Worm (Caenorhabditis elegans) whole organism, young adult: ENCODE data around the gene F58E6.4.

Experiments used
- C06A6.2 ChIP-seq: fragments of 200-800 bp; sonication (Bioruptor generic); conservative IDR thresholded peaks from 2 replicates; pipeline ENCODE4 v1.3.6; 2022; ENCODE audit warnings: missing genetic modification characterization, missing compliant biosample characterization
- F10E7.11 ChIP-seq: sonication (generic microtip); optimal IDR thresholded peaks from 2 replicates; lab custom pipeline; 2017; ENCODE audit warnings: mild to moderate bottlenecking, missing genetic modification characterization, moderate library complexity, missing compliant biosample characterization
- F23B12.7 ChIP-seq: sonication (generic microtip); optimal IDR thresholded peaks from 2 replicates; lab custom pipeline; 2017; ENCODE audit warnings: missing genetic modification characterization, mild to moderate bottlenecking, missing compliant biosample characterization, antibody characterized with exemption, moderate library complexity; ENCODE audit not compliant: insufficient read depth
- F39B2.1 ChIP-seq: fragments of 200-800 bp; sonication (Bioruptor generic); IDR thresholded peaks from 2 replicates; pipeline ENCODE4 v1.3.6; 2022; ENCODE audit warnings: missing genetic modification reagents, missing genetic modification characterization, missing compliant biosample characterization
- F57A8.1 ChIP-seq: fragments of 200-800 bp; sonication (Bioruptor generic); optimal IDR thresholded peaks from 2 replicates; lab custom pipeline; 2018; ENCODE audit warnings: mild to moderate bottlenecking, missing genetic modification characterization, moderate library complexity, missing compliant biosample characterization
- T26A5.8 ChIP-seq: sonication (generic microtip); optimal IDR thresholded peaks from 2 replicates; lab custom pipeline; 2016; ENCODE audit warnings: missing genetic modification characterization, missing compliant biosample characterization
- Y56A3A.18 ChIP-seq: fragments of 200-800 bp; sonication (Bioruptor generic); IDR thresholded peaks from 2 replicates; pipeline ENCODE4 v1.3.6; 2022; ENCODE audit warnings: missing genetic modification reagents, missing genetic modification characterization, missing compliant biosample characterization
- Y67H2A.10 ChIP-seq: fragments of 200-800 bp; sonication (Bioruptor generic); conservative IDR thresholded peaks from 2 replicates; pipeline ENCODE4 v1.3.6; 2022; ENCODE audit warnings: missing genetic modification reagents, missing genetic modification characterization, missing compliant biosample characterization
- aptf-2 ChIP-seq: fragments of 200-800 bp; sonication (Bioruptor generic); conservative IDR thresholded peaks from 2 replicates; pipeline ENCODE4 v1.3.6; 2022; ENCODE audit warnings: missing genetic modification reagents, missing genetic modification characterization, missing compliant biosample characterization
- cebp-1 ChIP-seq, 2 experiments: fragments of 200-800 bp in 1 of 2; sonication (Bioruptor generic) in 1 of 2; sonication (generic microtip) in 1 of 2; IDR thresholded peaks in 1 of 2; optimal IDR thresholded peaks in 1 of 2; 2 replicates each; pipeline versions ENCODE4 v1.3.6 to Lab custom; 2017 to 2022; ENCODE audit warnings: missing compliant biosample characterization in 2 of 2, missing genetic modification characterization in 2 of 2, mild to moderate bottlenecking in 1 of 2, missing genetic modification reagents in 1 of 2, moderate library complexity in 1 of 2
- cebp-2 ChIP-seq: fragments of 200-800 bp; sonication (Bioruptor generic); IDR thresholded peaks from 2 replicates; pipeline ENCODE4 v1.3.6; 2022; ENCODE audit warnings: missing genetic modification characterization, missing compliant biosample characterization
- ceh-58 ChIP-seq: fragments of 200-800 bp; sonication (Bioruptor generic); IDR thresholded peaks from 2 replicates; pipeline ENCODE4 v1.3.6; 2022; ENCODE audit warnings: missing genetic modification characterization, missing compliant biosample characterization
- chd-7 ChIP-seq: sonication (generic microtip); optimal IDR thresholded peaks from 2 replicates; lab custom pipeline; 2016; ENCODE audit warnings: mild to moderate bottlenecking, missing genetic modification characterization, moderate library complexity, missing compliant biosample characterization
- dpff-1 ChIP-seq: sonication (generic microtip); optimal IDR thresholded peaks from 2 replicates; lab custom pipeline; 2017; ENCODE audit warnings: mild to moderate bottlenecking, missing genetic modification characterization, missing compliant biosample characterization
- efl-1 ChIP-seq: fragments of 150-350 bp; optimal IDR thresholded peaks from 2 replicates; lab custom pipeline; 2014; ENCODE audit warnings: missing biosample characterization, missing genetic modification reagents, missing genetic modification characterization
- gei-17 ChIP-seq: fragments of 200-800 bp; sonication (Bioruptor generic); optimal IDR thresholded peaks from 2 replicates; lab custom pipeline; 2018; ENCODE audit warnings: mild to moderate bottlenecking, missing genetic modification characterization, missing compliant biosample characterization
- hmg-1.2 ChIP-seq: fragments of 200-800 bp; sonication (Bioruptor generic); IDR thresholded peaks from 2 replicates; pipeline ENCODE4 v1.3.6; 2022; ENCODE audit warnings: missing genetic modification reagents, missing genetic modification characterization, missing compliant biosample characterization
- let-526 ChIP-seq: fragments of 200-800 bp; sonication (Bioruptor generic); IDR thresholded peaks from 2 replicates; pipeline ENCODE4 v1.3.6; 2022; ENCODE audit warnings: missing genetic modification reagents, missing genetic modification characterization, missing compliant biosample characterization
- lin-35 ChIP-seq, 3 experiments: fragments of 150-350 bp in 2 of 3; sonication (generic microtip) in 1 of 3; optimal IDR thresholded peaks; 2 replicates each; lab custom pipeline; 2014 to 2018; ENCODE audit warnings: missing biosample characterization in 3 of 3, missing genetic modification characterization in 3 of 3, missing genetic modification reagents in 3 of 3
- madf-6 ChIP-seq: fragments of 200-800 bp; sonication (Bioruptor generic); IDR thresholded peaks from 2 replicates; pipeline ENCODE4 v1.3.6; 2022; ENCODE audit warnings: missing genetic modification reagents, missing genetic modification characterization, missing compliant biosample characterization
- mcd-1 ChIP-seq: fragments of 200-800 bp; sonication (Bioruptor generic); IDR thresholded peaks from 2 replicates; pipeline ENCODE4 v1.3.6; 2022; ENCODE audit warnings: missing genetic modification reagents, missing genetic modification characterization, missing compliant biosample characterization
- nhr-179 ChIP-seq: sonication (generic microtip); optimal IDR thresholded peaks from 2 replicates; lab custom pipeline; 2016; ENCODE audit warnings: mild to moderate bottlenecking, missing genetic modification characterization, missing compliant biosample characterization
- repo-1 ChIP-seq: sonication (generic microtip); optimal IDR thresholded peaks from 2 replicates; lab custom pipeline; 2017; ENCODE audit warnings: mild to moderate bottlenecking, missing genetic modification characterization, missing compliant biosample characterization
- rpc-1 ChIP-seq, 2 experiments: fragments of 150-350 bp in 1 of 2; sonication (generic microtip) in 1 of 2; optimal IDR thresholded peaks; 2 replicates each; lab custom pipeline; 2014 to 2018; ENCODE audit warnings: missing biosample characterization in 1 of 2, missing genetic modification characterization in 1 of 2, missing genetic modification reagents in 1 of 2, missing genotype in 1 of 2
- snpc-3.4 ChIP-seq: sonication (generic microtip); optimal IDR thresholded peaks from 2 replicates; lab custom pipeline; 2017; ENCODE audit warnings: missing genetic modification characterization, mild to moderate bottlenecking, missing compliant biosample characterization, antibody characterized with exemption, moderate library complexity, missing genotype, missing genetic modification reagents
- somi-1 ChIP-seq: fragments of 200-800 bp; sonication (Bioruptor generic); optimal IDR thresholded peaks from 2 replicates; lab custom pipeline; 2018; ENCODE audit warnings: mild to moderate bottlenecking, missing genetic modification characterization, missing compliant biosample characterization
- zim-3 ChIP-seq: sonication (generic microtip); optimal IDR thresholded peaks from 2 replicates; lab custom pipeline; 2017; ENCODE audit warnings: mild to moderate bottlenecking, missing genetic modification characterization, moderate library complexity, missing compliant biosample characterization
- ztf-6 ChIP-seq: fragments of 200-800 bp; sonication (Bioruptor generic); IDR thresholded peaks from 2 replicates; pipeline ENCODE4 v1.3.6; 2022; ENCODE audit warnings: missing genetic modification reagents, missing genetic modification characterization, missing compliant biosample characterization

Gene F58E6.4

DNA sequence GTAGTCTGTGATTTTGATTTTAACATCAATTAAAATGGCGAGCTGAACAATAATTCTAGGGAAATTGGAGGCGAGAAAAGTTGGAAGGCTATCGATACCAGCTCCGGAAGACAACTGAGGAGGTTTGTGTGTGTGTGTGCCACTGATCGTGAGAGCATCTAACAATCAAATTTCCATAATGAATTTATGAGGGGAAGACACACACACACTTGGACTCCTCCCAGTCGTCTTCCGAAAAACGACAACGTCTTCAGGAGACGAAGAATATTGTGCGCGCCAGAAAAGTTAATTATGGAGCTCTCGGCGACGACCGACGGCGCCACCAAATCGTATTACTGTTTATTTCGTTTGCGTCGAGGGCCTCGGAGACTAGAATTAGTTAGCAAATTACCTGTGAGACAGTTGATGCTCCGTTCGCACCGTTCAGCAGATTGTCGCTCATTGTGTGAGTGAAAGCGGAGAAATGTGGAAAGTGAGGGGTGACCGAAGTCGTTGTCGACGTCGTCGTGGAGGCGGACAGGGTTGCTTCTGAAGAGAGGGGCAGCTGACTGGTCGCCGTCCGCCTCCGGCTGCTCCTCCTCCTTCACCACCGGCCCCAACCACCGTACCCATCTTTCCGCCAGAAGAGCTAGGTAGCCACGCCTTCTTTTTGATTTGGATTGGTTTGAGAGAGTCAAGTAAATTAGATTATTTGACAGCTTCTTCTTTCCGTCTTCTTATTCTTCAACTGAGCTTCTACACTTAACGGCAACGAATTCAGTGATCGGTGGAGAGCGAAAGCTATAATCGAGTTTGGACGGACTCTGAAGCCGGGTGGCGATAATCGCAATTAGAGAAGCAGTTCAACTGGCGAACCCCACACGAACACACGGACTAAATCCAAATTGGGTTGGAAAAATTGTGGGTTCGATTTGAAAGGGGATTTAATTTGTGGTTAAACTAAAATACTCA is 18.9 kb upstream of the F58E6.4 start, which contains the start of gene unc-42 (continued):
- TF ChIP-seq cebp-1 (GFP tag; IDR thresholded peaks at IDR 0.05; lab: Robert Waterston, UW) (no peak), cebp-1 (tag; optimal IDR thresholded peaks at IDR 0.05; lab: Kevin White, UChicago) (no peak), dpff-1 (tag; lab: Kevin White, UChicago) (no peak)

DNA sequence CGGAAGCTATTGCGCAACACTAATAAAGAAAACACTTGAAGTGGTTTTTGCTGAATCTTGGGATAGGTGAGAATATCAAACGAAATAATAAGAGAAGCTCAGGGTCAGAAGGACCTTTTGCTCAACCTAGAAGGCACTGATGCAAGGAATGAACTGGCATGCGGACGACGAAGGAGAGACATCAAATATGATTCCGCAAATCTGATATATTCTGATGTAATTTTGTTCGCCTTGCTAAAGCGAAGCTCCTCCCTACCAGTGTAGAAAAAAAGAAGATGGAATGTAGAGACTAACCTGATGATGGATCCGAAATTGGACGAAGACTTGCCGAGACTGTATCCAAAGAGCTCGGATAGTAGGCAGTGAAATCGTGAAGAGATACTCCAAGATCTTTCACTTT is 17.7 kb upstream of the F58E6.4 start:
- TF ChIP-seq F10E7.11 (no peak), madf-6 (GFP tag; lab: Robert Waterston, UW) (no peak), C06A6.2 (no peak), snpc-3.4 (no peak), efl-1 (GFP tag; lab: Kevin White, UChicago) (no peak), ztf-6 (GFP tag; lab: Robert Waterston, UW) (no peak), Y67H2A.10 (GFP tag; lab: Robert Waterston, UW) (no peak), cebp-2 (GFP tag; lab: Robert Waterston, UW) (no peak), repo-1 (tag; lab: Kevin White, UChicago) (no peak), hmg-1.2 (GFP tag; lab: Robert Waterston, UW) (no peak), Y56A3A.18 (no peak), nhr-179 (no peak), F39B2.1 (GFP tag; lab: Robert Waterston, UW) (no peak), ceh-58 (GFP tag; lab: Robert Waterston, UW) (no peak), cebp-1 (GFP tag; IDR thresholded peaks at IDR 0.05; lab: Robert Waterston, UW) (no peak), cebp-1 (tag; optimal IDR thresholded peaks at IDR 0.05; lab: Kevin White, UChicago) (no peak), rpc-1 (optimal IDR thresholded peaks at IDR 0.05; lab: Kevin White, UChicago) (no peak), rpc-1 (tag; optimal IDR thresholded peaks at IDR 0.05; lab: Kevin White, UChicago) (no peak), zim-3 (tag; lab: Kevin White, UChicago) (no peak), let-526 (GFP tag; lab: Robert Waterston, UW) (no peak)
- TF ChIP-seq, all 124 proteins: peak for 0

DNA sequence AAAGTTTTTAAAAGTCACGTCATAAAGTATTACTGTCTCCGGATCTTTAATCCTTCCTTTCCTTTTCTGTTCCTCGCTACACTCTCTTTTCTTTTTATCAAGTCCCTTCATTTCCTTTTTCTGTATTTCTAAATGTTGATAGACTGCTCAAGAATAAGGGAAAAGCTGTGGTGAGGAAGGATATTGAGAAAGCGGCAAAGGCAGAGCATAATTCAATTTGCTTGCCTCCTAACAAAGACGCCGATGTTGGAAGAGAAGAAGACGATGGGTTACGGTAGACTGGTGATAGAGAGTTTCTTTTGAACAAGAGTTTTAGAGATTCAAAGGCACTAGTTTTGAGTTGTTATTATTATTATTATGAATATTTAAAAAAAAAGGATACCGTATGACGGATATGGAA is 15.4 kb upstream of the F58E6.4 start:
- TF ChIP-seq somi-1 (peak; percentile 9), lin-35 (GFP tag; optimal IDR thresholded peaks at IDR 0.05; lab: Kevin White, UChicago) (peak in 1 of 3 experiments; percentile 27), snpc-3.4 (no peak)
- TF ChIP-seq, all 124 proteins: peak for 2

DNA sequence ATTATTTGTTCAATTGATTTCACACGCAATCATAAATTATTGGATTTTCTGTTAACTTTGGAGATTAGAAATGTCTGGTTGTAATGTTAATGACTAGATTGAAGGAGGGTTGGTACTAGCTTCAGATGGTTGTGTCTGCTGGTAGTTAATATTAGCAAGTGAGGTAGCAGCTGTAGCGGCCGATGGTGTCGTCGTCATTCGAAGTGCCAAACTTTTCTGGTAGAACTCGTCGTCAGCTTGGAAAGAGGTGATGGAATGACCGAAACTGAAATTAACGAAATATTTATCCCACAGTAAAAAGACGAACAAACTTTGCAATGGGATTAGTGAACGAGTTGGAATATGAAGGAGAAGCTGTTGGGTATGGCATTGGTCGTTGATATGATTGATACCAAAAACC is 14.3 kb upstream of the F58E6.4 start:
- TF ChIP-seq mcd-1 (GFP tag; lab: Robert Waterston, UW): no peak
- TF ChIP-seq aptf-2 (GFP tag; lab: Robert Waterston, UW): no peak
- TF ChIP-seq F57A8.1 (GFP tag; lab: Kevin White, UChicago): no peak
- no peak for TF ChIP-seq F23B12.7 (tag; lab: Kevin White, UChicago)
- TF ChIP-seq cebp-1 (GFP tag; IDR thresholded peaks at IDR 0.05; lab: Robert Waterston, UW): no peak
- no peak for TF ChIP-seq cebp-1 (tag; optimal IDR thresholded peaks at IDR 0.05; lab: Kevin White, UChicago)
- TF ChIP-seq ceh-58 (GFP tag; lab: Robert Waterston, UW): no peak
- no peak for TF ChIP-seq gei-17 (GFP tag; lab: Kevin White, UChicago)
- no peak for TF ChIP-seq snpc-3.4

DNA sequence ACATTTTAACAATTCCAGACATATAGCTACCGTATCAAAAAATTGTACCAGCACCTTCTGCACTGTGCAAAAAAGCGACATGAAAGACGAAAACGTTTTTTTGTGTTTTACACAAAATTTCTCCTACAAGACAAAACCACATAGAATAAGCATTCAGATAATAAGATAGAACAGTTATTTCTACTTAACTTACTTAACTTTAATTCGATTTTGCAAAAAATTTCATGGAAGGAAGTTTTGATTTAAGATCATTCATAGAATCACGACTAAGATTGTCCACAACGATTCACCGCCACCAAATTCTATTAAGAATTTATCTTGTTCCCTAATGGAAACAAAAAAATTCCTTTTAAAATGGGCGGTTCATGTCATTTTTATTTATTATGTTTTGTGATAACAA is 13.6 kb upstream of the F58E6.4 start:
- no peak for TF ChIP-seq Y67H2A.10 (GFP tag; lab: Robert Waterston, UW)
- no peak for TF ChIP-seq T26A5.8 (tag; lab: Kevin White, UChicago)
- TF ChIP-seq chd-7 (tag; lab: Kevin White, UChicago): no peak
- TF ChIP-seq, all 124 proteins: peak for 0
